Worm (Caenorhabditis elegans): Measurements from ENCODE around the gene F11G11.4.

DNA sequence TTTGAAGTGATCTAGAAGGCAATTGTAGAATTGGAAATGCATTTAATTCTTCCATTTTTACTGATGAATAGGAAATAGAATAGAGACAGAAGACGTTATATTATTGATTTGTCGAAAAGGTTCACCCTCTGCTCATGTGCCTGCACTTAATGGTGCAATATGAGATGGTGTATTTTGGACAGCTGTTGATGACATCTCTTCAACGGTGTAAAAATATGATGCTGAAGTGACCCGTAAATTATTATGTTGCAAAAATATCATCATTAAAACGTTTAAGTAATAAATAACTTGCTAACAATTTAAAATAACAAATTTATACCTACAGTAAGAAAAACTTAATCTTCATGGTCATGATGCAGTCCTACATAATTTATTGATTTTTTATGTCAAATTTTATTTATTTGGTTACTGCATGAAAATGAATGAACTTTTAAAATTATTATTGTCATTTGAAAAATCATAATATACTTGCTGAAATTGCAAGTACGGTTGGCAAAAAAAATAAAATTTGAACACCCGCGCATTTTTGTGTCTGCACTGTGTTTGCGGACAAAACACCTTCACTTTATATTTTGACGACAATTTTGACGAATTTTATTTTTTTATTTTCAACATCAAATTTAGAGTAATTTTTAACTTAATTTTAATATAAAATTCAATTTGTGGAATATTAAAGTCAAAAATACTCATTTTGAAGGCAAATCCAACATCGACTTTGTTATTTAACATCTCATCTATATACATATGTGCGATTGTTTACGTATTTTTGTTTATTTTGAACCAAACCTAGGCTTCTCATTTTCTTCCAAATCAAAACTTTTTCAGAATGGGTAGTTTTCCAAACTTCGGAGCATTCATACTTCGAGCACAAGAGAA, 32.4 kb upstream of the F11G11.4 start, which contains the start of the genes fbxb-88 and tbck-1:
- TF ChIP-seq ztf-29 (GFP tag; IDR thresholded peaks at IDR 0.05) = no peak
- TF ChIP-seq ztf-23 (GFP tag; IDR thresholded peaks at IDR 0.05) = no peak
- no peak for TF ChIP-seq cog-1 (tag; optimal IDR thresholded peaks at IDR 0.05)
- TF ChIP-seq tab-1 (GFP tag; IDR thresholded peaks at IDR 0.05) = no peak
- TF ChIP-seq med-1 (GFP tag; optimal IDR thresholded peaks at IDR 0.05; ENCODE audit: insufficient read depth) = no peak
- no peak for TF ChIP-seq flt-1 (GFP tag; IDR thresholded peaks at IDR 0.05)
- no peak for TF ChIP-seq T22C8.4 (GFP tag; IDR thresholded peaks at IDR 0.05)
- TF ChIP-seq ref-1 (GFP tag; conservative IDR thresholded peaks at IDR 0.05) = no peak
